Worm (Caenorhabditis elegans) whole organism, dauer: ENCODE measurements around the gene K07H8.5.

Experiments
- unc-62 ChIP-seq: sonication (generic microtip); optimal IDR thresholded peaks from 2 replicates; lab custom pipeline; 2017; ENCODE audit warnings: missing biosample characterization, missing genetic modification reagents, missing genetic modification characterization

The K07H8.5 gene

ce11 chrIV:8268024-8268423, at the start of gene K07H8.5, which contains the start of gene K07H8.8:
K07H8.5 (plus strand) TSS chrIV:8268324.
K07H8.8 (minus strand) TSS chrIV:8268412.
- TF ChIP-seq unc-62 (GFP tag; lab: Kevin White, UChicago) = no peak

- no peak for TF ChIP-seq unc-62 (GFP tag; lab: Kevin White, UChicago)
These were observed 48.1 kb upstream of the K07H8.5 start, which contains the start of gene ocr-2 for ce11 chrIV:8219987-8220386. ocr-2 (minus strand) TSS chrIV:8220087.

- TF ChIP-seq unc-62 (GFP tag; lab: Kevin White, UChicago) = no peak
These were observed 46.2 kb upstream of the K07H8.5 start, which contains the start of gene gpx-6 for ce11 chrIV:8221946-8222345. gpx-6 (plus strand) TSS chrIV:8222202.

- TF ChIP-seq unc-62 (GFP tag; lab: Kevin White, UChicago) = no peak
These were observed 45.1 kb upstream of the K07H8.5 start for ce11 chrIV:8223055-8223454.

- TF ChIP-seq unc-62 (GFP tag; lab: Kevin White, UChicago) = no peak
These were observed 42.8 kb upstream of the K07H8.5 start, which contains the start of gene serp-1.2 for ce11 chrIV:8225357-8225756. serp-1.2 (plus strand) TSS chrIV:8225674.

DNA sequence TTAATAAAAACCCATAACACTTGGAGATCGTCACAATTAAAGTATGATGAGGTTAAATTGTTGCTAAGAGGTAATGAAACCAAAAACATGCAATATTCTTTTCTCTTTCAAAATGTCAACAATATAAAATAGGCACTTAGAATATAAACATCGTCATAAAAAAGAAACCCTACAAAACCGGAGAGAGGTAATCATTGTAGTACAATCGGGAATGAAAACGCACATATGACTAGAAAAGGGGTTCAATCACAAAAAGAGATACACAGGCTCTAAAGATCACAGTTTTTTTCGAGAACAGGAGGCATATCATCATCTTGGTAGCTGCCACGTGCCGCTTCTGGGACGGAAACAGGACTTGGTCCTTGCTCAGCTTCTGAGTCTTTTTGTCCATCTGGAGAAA, 41.6 kb upstream of the K07H8.5 start:
- TF ChIP-seq unc-62 (GFP tag; lab: Kevin White, UChicago) = no peak

- no peak for TF ChIP-seq unc-62 (GFP tag; lab: Kevin White, UChicago)
These were observed 38.6 kb upstream of the K07H8.5 start for ce11 chrIV:8229523-8229922.

DNA sequence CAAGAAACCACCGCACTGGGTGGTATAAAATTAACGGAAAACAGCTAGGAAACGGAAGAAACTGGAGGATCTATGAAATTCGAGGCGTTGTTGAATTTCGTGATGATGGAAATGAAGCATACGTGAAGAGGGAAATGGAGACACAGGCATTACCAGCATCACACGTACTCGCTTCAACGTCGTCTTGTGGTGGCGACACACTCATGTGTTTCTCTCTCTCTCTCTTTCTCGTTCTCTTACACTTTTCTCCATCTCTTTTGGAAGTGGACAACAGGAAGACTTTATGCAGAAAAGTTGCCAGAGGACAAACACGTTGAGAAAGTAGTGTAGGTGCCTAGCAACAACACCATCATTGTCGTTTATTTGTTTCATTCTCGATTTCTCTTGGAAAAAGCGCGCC, 35.7 kb upstream of the K07H8.5 start:
- TF ChIP-seq unc-62 (GFP tag; lab: Kevin White, UChicago) = no peak

- TF ChIP-seq unc-62 (GFP tag; lab: Kevin White, UChicago) = no peak
These were observed 34.9 kb upstream of the K07H8.5 start for ce11 chrIV:8233268-8233667.

DNA sequence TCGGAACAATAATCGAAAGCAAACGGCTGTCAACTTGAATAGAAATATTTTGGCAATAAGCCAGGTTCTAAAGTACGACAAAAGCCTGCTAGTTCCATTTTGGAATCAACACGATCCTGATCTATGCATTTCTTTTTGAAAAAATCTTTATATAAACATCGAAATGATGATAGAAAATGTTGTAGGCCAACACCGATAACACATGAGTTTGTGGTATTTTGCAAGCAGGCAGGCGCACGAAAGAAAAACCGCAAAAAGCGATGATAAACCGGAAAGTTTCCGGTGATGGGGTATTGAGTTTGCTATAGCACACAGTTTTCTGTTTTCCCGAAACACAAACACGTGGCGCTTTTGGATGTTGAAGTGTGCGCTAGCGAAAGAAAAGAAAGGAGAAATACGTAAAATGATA, 34.0 kb upstream of the K07H8.5 start:
- TF ChIP-seq unc-62 (GFP tag; lab: Kevin White, UChicago) = no peak

DNA sequence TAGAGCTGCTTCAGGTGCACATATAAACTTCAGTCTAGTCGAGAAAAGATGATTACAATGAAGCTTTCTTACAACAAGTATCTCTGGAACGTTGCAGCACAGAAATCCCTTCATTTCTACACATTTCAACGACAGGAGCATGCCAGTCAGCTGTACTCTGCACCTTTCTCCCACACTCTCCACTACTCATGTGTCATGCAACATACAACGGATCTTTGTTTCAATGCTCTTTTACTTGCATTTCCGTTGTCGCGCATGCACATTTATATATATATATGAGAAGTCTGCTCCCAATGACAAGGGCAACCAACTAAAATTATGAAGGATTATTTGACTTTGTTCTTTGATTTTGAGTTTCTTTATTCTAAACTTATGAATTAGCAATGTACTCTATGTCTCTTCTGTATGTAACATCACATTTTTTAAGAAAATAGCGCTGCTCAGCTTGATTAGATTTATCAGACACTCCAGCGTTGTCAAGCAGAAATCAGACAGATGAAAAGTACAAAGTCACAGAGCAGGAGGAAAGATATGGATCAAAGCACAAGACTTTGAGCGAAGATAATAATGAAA, 32.9 kb upstream of the K07H8.5 start:
- no peak for TF ChIP-seq unc-62 (GFP tag; lab: Kevin White, UChicago)

ce11 chrIV:8236502-8236901, 31.6 kb upstream of the K07H8.5 start, which contains the start of gene nhr-66:
nhr-66 (minus strand) TSS chrIV:8236602.
- no peak for TF ChIP-seq unc-62 (GFP tag; lab: Kevin White, UChicago)

DNA sequence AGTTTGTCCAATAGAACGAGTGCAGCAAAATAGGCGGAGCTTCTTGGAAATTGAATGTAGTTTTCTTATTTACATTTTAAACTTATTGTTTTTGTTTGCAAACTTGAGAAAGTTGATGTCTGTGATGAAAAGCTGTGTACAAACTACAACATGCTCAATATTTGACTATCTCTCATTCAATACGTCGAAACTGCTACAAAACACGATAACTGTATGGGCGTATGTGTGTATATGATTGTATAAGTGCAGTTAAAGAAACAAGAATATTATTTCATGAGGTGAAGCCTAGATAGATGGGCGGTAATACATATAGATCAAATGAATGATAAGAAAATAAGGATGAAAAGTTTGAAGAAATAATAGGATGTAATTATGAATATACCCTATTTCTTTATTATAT, 28.5 kb upstream of the K07H8.5 start:
- TF ChIP-seq unc-62 (GFP tag; lab: Kevin White, UChicago) = no peak

- TF ChIP-seq unc-62 (GFP tag; lab: Kevin White, UChicago) = no peak
These were observed 26.8 kb upstream of the K07H8.5 start for ce11 chrIV:8241312-8241833.

DNA sequence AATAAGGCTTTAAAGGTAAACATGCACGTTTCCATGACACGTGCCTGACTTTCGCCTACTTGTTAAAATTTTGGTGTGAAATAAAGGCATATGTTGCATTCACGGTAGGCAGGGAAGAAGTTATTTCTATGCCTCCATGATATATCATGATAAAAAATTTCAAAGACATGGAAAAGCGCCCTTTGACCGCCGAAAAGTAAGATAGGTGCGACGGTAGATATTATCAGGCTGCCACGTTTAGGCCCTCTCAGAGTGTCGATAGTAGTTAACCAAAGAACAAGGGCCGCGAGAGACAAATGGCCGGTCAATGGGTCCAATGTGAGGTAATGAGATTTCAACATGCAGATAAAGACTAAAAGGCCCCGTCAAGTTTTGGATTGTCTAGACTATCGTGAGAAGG, 25.0 kb upstream of the K07H8.5 start:
- no peak for TF ChIP-seq unc-62 (GFP tag; lab: Kevin White, UChicago)

DNA sequence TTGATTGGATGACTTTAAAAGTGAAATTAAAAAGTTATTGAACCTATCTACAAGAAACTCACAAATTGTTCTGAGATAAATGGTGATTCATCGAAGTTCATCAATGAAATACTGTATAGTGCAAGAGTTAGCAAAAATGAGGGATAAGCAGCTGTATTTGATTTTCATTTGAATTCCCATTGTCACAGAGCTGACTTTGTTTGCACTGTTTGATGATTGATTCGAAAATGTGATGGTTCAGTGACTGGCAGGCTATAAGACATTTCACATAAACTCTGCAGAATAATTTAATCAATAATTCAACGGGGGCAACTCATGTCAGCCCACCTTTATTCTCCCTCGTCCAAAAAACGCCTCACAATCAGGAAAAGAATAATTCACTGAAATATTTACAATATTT, 24.5 kb upstream of the K07H8.5 start, which contains the start of gene T09A12.8:
T09A12.8 (minus strand) TSS at position 101 of the 400 bp plus-strand sequence.
- TF ChIP-seq unc-62 (GFP tag; lab: Kevin White, UChicago) = no peak

DNA sequence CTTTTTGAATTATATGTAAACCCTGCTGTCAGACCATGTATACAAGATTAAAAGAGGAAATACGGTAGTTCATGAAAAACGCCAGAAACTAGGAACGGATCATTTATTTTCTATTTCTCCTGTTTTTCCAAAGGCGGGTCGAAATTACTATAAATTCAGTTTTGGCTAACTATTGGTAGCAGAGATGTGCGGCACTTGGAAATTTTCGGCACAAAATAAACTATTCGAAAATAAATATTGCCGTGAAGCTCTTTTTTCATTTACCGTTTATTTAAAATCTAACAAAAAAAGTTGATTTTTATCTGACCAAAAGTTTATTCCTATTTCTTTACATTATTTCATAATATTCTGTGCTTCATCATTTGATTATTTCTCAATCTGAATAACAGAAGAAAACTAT, 24.0 kb upstream of the K07H8.5 start, which contains the start of gene T09A12.1:
T09A12.1 (plus strand) TSS at position 301 of the 400 bp plus-strand sequence.
- no peak for TF ChIP-seq unc-62 (GFP tag; lab: Kevin White, UChicago)
